Worm (Caenorhabditis elegans): ENCODE results near the gene tkt-1.

The tkt-1 gene

ce11 chrIV:10295084-10295483, 51.7 kb downstream of the tkt-1 start, which contains the start of gene R09E10.13:
Gene R09E10.13 (minus strand): TSS chrIV:10295144.
- TF ChIP-seq him-1 (tag; optimal IDR thresholded peaks at IDR 0.05): no peak
- TF ChIP-seq dao-5 (tag; optimal IDR thresholded peaks at IDR 0.05): no peak
- no peak for TF ChIP-seq W03F9.2 (tag; optimal IDR thresholded peaks at IDR 0.05)
